Worm (Caenorhabditis elegans) whole organism, L4 larva: ENCODE results near the gene mpst-2.
"Not testable (repeated sequence)": the region's sequence is repeated elsewhere in the genome, so short reads cannot be mapped to it uniquely, and the experiment has no call there.

ENCODE experiments used
- D1046.2 ChIP-seq: fragments of 200-800 bp; sonication (Bioruptor generic); IDR thresholded peaks from 2 replicates; pipeline ENCODE4 v1.3.6; 2022; ENCODE audit warnings: missing genetic modification characterization, missing compliant biosample characterization
- F37D6.2 ChIP-seq: sonication (generic microtip); optimal IDR thresholded peaks from 2 replicates; lab custom pipeline; 2016; ENCODE audit warnings: mild to moderate bottlenecking, missing genetic modification characterization, missing compliant biosample characterization
- F44E2.7 ChIP-seq: fragments of 200-800 bp; sonication (Bioruptor generic); IDR thresholded peaks from 2 replicates; pipeline ENCODE4 v2.1.2; 2022; ENCODE audit warnings: missing genetic modification characterization, missing compliant biosample characterization
- R02D3.7 ChIP-seq: fragments of 150-350 bp; sonication (generic microtip); optimal IDR thresholded peaks from 3 replicates; lab custom pipeline; 2014; ENCODE audit warnings: missing biosample characterization, missing genetic modification characterization
- Y5F2A.4 ChIP-seq: fragments of 200-800 bp; sonication (Bioruptor generic); optimal IDR thresholded peaks from 2 replicates; lab custom pipeline; 2018; ENCODE audit warnings: mild to moderate bottlenecking, missing genetic modification characterization, missing compliant biosample characterization
- aly-2 ChIP-seq: sonication (generic microtip); optimal IDR thresholded peaks from 2 replicates; lab custom pipeline; 2018; ENCODE audit warnings: missing biosample characterization, missing genetic modification characterization
- ama-1 ChIP-seq: fragments of 150-350 bp; optimal IDR thresholded peaks from 2 replicates; lab custom pipeline; 2014; ENCODE audit warnings: inconsistent platforms, mixed read lengths
- attf-4 ChIP-seq: sonication (generic microtip); optimal IDR thresholded peaks from 3 replicates; lab custom pipeline; 2017; ENCODE audit warnings: missing biosample characterization, missing genetic modification characterization
- ceh-20 ChIP-seq: fragments of 200-800 bp; sonication (Bioruptor generic); IDR thresholded peaks from 2 replicates; pipeline ENCODE4 v1.3.6; 2022; ENCODE audit warnings: missing genetic modification reagents, missing genetic modification characterization, missing compliant biosample characterization
- ceh-28 ChIP-seq: fragments of 150-350 bp; optimal IDR thresholded peaks from 2 replicates; lab custom pipeline; 2014; ENCODE audit warnings: missing biosample characterization, missing genetic modification reagents, missing genetic modification characterization
- ceh-82 ChIP-seq: sonication (generic microtip); optimal IDR thresholded peaks from 2 replicates; lab custom pipeline; 2017; ENCODE audit warnings: missing biosample characterization, missing genetic modification characterization
- ces-1 ChIP-seq: fragments of 150-350 bp; sonication (generic microtip); optimal IDR thresholded peaks from 4 replicates; lab custom pipeline; 2014; ENCODE audit warnings: missing biosample characterization, missing genetic modification reagents, missing genetic modification characterization
- dmd-9 ChIP-seq: fragments of 200-800 bp; sonication (Bioruptor generic); IDR thresholded peaks from 2 replicates; pipeline ENCODE4 v1.3.6; 2022; ENCODE audit warnings: missing genetic modification reagents, missing genetic modification characterization, missing compliant biosample characterization
- duxl-1 ChIP-seq: sonication (generic microtip); optimal IDR thresholded peaks from 2 replicates; lab custom pipeline; 2016; ENCODE audit warnings: mild to moderate bottlenecking, missing genetic modification characterization, moderate library complexity, missing compliant biosample characterization; ENCODE audit not compliant: poor library complexity
- dve-1 ChIP-seq: sonication (generic microtip); optimal IDR thresholded peaks from 2 replicates; lab custom pipeline; 2017; ENCODE audit warnings: antibody characterized with exemption, mild to moderate bottlenecking, missing genetic modification characterization, missing compliant biosample characterization; ENCODE audit not compliant: insufficient read depth
- egl-43 ChIP-seq: fragments of 200-800 bp; sonication (Bioruptor generic); IDR thresholded peaks from 2 replicates; pipeline ENCODE4 v1.3.6; 2022; ENCODE audit warnings: missing genetic modification reagents, missing genetic modification characterization, missing compliant biosample characterization
- gei-8 ChIP-seq: fragments of 200-800 bp; sonication (Bioruptor generic); optimal IDR thresholded peaks from 2 replicates; lab custom pipeline; 2018; ENCODE audit warnings: mild to moderate bottlenecking, missing genetic modification characterization, missing compliant biosample characterization
- hlh-11 ChIP-seq: fragments of 200-800 bp; sonication (Bioruptor generic); optimal IDR thresholded peaks from 2 replicates; lab custom pipeline; 2018; ENCODE audit warnings: mild to moderate bottlenecking, missing genetic modification characterization, missing compliant biosample characterization
- hlh-30 ChIP-seq: sonication (generic microtip); optimal IDR thresholded peaks from 2 replicates; lab custom pipeline; 2017; ENCODE audit warnings: antibody characterized with exemption, mild to moderate bottlenecking, missing genetic modification characterization, missing compliant biosample characterization; ENCODE audit not compliant: insufficient read depth
- lin-1 ChIP-seq: fragments of 200-800 bp; sonication (Bioruptor generic); IDR thresholded peaks from 2 replicates; pipeline ENCODE4 v1.3.6; 2022; ENCODE audit warnings: missing genetic modification reagents, missing genetic modification characterization, missing compliant biosample characterization
- lin-13 ChIP-seq: fragments of 150-350 bp; optimal IDR thresholded peaks from 2 replicates; lab custom pipeline; 2014; ENCODE audit warnings: missing biosample characterization, missing genetic modification reagents, missing genetic modification characterization
- lin-15B ChIP-seq: fragments of 150-350 bp; sonication (generic microtip); optimal IDR thresholded peaks from 3 replicates; lab custom pipeline; 2014; ENCODE audit warnings: missing biosample characterization, missing genetic modification characterization
- lin-29 ChIP-seq: fragments of 200-800 bp; sonication (Bioruptor generic); IDR thresholded peaks from 2 replicates; pipeline ENCODE4 v1.3.6; 2022; ENCODE audit warnings: missing genetic modification reagents, missing genetic modification characterization, missing compliant biosample characterization
- lir-3 ChIP-seq: sonication (generic microtip); optimal IDR thresholded peaks from 2 replicates; lab custom pipeline; 2016; ENCODE audit warnings: mild to moderate bottlenecking, missing genetic modification characterization, missing compliant biosample characterization
- lsy-2 ChIP-seq, 2 experiments: fragments of 150-350 bp in 1 of 2; sonication (generic microtip) in 1 of 2; optimal IDR thresholded peaks; 2 replicates each; lab custom pipeline; 2014 to 2017; ENCODE audit warnings: missing biosample characterization in 2 of 2, missing genetic modification characterization in 2 of 2
- madf-9 ChIP-seq: fragments of 200-800 bp; sonication (Bioruptor generic); conservative IDR thresholded peaks from 2 replicates; pipeline ENCODE4 v1.3.6; 2022; ENCODE audit warnings: missing genetic modification reagents, missing genetic modification characterization, missing compliant biosample characterization
- mdt-29 ChIP-seq: fragments of 200-800 bp; sonication (Bioruptor generic); IDR thresholded peaks from 2 replicates; pipeline ENCODE4 v1.3.6; 2022; ENCODE audit warnings: missing genetic modification reagents, missing genetic modification characterization, missing compliant biosample characterization
- mes-2 ChIP-seq: sonication (generic microtip); optimal IDR thresholded peaks from 2 replicates; lab custom pipeline; 2016; ENCODE audit warnings: missing genotype, mild to moderate bottlenecking, missing genetic modification characterization, missing compliant biosample characterization; ENCODE audit not compliant: poor library complexity, severe bottlenecking
- mxl-2 ChIP-seq: fragments of 200-800 bp; sonication (Bioruptor generic); conservative IDR thresholded peaks from 2 replicates; pipeline ENCODE4 v1.3.6; 2022; ENCODE audit warnings: missing genetic modification reagents, missing genetic modification characterization, missing compliant biosample characterization
- nhr-10 ChIP-seq: fragments of 150-350 bp; optimal IDR thresholded peaks from 2 replicates; lab custom pipeline; 2014; ENCODE audit warnings: missing biosample characterization, missing genetic modification characterization
- nhr-102 ChIP-seq: sonication (generic microtip); optimal IDR thresholded peaks from 2 replicates; lab custom pipeline; 2016; ENCODE audit warnings: mild to moderate bottlenecking, missing genetic modification characterization, moderate library complexity, missing compliant biosample characterization
- nhr-237 ChIP-seq: sonication (generic microtip); optimal IDR thresholded peaks from 2 replicates; lab custom pipeline; 2017; ENCODE audit warnings: missing biosample characterization, missing genetic modification characterization
- nhr-28 ChIP-seq: fragments of 150-350 bp; optimal IDR thresholded peaks from 2 replicates; lab custom pipeline; 2014; ENCODE audit warnings: missing biosample characterization, missing genetic modification characterization
- nhr-41 ChIP-seq: fragments of 200-800 bp; sonication (Bioruptor generic); IDR thresholded peaks from 2 replicates; pipeline ENCODE4 v1.3.6; 2022; ENCODE audit warnings: missing genetic modification reagents, missing genetic modification characterization, missing compliant biosample characterization
- nhr-42 ChIP-seq: fragments of 200-800 bp; sonication (Bioruptor generic); IDR thresholded peaks from 2 replicates; pipeline ENCODE4 v1.3.6; 2022; ENCODE audit warnings: missing genetic modification characterization, missing compliant biosample characterization
- pqm-1 ChIP-seq: sonication (generic microtip); optimal IDR thresholded peaks from 2 replicates; lab custom pipeline; 2017; ENCODE audit warnings: missing biosample characterization, missing genetic modification characterization
- snpc-1.2 ChIP-seq: fragments of 200-800 bp; sonication (Bioruptor generic); IDR thresholded peaks from 2 replicates; pipeline ENCODE4 v1.3.6; 2022; ENCODE audit warnings: missing genetic modification reagents, missing genetic modification characterization, missing compliant biosample characterization
- spr-1 ChIP-seq: sonication (generic microtip); optimal IDR thresholded peaks from 2 replicates; lab custom pipeline; 2016; ENCODE audit warnings: mild to moderate bottlenecking, missing genetic modification characterization, missing compliant biosample characterization
- unc-62 ChIP-seq, 3 experiments: fragments of 150-350 bp in 1 of 3; sonication (generic microtip); optimal IDR thresholded peaks in 2 of 3; peaks in 1 of 3; 1 replicate in 1 of 3; 2 replicates in 2 of 3; lab custom pipeline; 2014 to 2017; ENCODE audit warnings: missing biosample characterization in 3 of 3, missing genetic modification characterization in 3 of 3, missing genetic modification reagents in 3 of 3, missing genotype in 1 of 3
- zag-1 ChIP-seq: fragments of 150-350 bp; optimal IDR thresholded peaks from 2 replicates; lab custom pipeline; 2014; ENCODE audit warnings: missing biosample characterization, missing genetic modification characterization
- zfp-2 ChIP-seq: sonication (generic microtip); optimal IDR thresholded peaks from 2 replicates; lab custom pipeline; 2016; ENCODE audit warnings: mild to moderate bottlenecking, missing genetic modification characterization, missing compliant biosample characterization
- zip-2 ChIP-seq: fragments of 150-350 bp; optimal IDR thresholded peaks from 2 replicates; lab custom pipeline; 2014; ENCODE audit warnings: missing biosample characterization, missing genetic modification characterization
- ztf-11 ChIP-seq: fragments of 150-350 bp; optimal IDR thresholded peaks from 2 replicates; lab custom pipeline; 2014; ENCODE audit warnings: missing biosample characterization, missing genetic modification characterization
- ztf-7 ChIP-seq: fragments of 150-350 bp; optimal IDR thresholded peaks from 2 replicates; lab custom pipeline; 2014; ENCODE audit warnings: missing biosample characterization, missing genetic modification characterization

Gene mpst-2

ce11 chrV:14890782-14891181, 2.5 kb downstream of the mpst-2 start, which contains the start of gene nspa-2:
Gene nspa-2, plus strand, starts transcription at chrV:14891082.
- TF ChIP-seq ama-1 (lab: Kevin White, UChicago); mxl-2; egl-43: not testable (repeated sequence)

- no peak for TF ChIP-seq lin-15B (tag; lab: Kevin White, UChicago)
- TF ChIP-seq R02D3.7 (tag; lab: Kevin White, UChicago) = no peak
- no peak for TF ChIP-seq F44E2.7 (GFP tag; lab: Robert Waterston, UW)
- TF ChIP-seq mes-2 (tag; lab: Kevin White, UChicago) = no peak
- TF ChIP-seq hlh-30 (tag; lab: Kevin White, UChicago) = peak; percentile 29
- no peak for TF ChIP-seq F37D6.2 (tag; lab: Kevin White, UChicago)
- no peak for TF ChIP-seq zip-2 (tag; lab: Kevin White, UChicago)
- TF ChIP-seq zfp-2 (tag; lab: Kevin White, UChicago) = no peak
- TF ChIP-seq lin-29 (GFP tag; lab: Robert Waterston, UW) = no peak
- TF ChIP-seq duxl-1 (tag; lab: Kevin White, UChicago) = no peak
- no peak for TF ChIP-seq mdt-29 (GFP tag; lab: Robert Waterston, UW)
- TF ChIP-seq zag-1 = no peak
- TF ChIP-seq ceh-20 (GFP tag; lab: Robert Waterston, UW) = no peak
- peak; percentile 8 for TF ChIP-seq nhr-28 (tag; lab: Kevin White, UChicago)
- peak in 1 of 2 experiments; percentile 62 for TF ChIP-seq unc-62 (GFP tag; optimal IDR thresholded peaks at IDR 0.05 in 1 of 2; lab: Kevin White, UChicago)
- no peak for TF ChIP-seq unc-62 (tag; optimal IDR thresholded peaks at IDR 0.05; lab: Kevin White, UChicago)
- TF ChIP-seq nhr-42 (GFP tag; lab: Robert Waterston, UW) = no peak
- TF ChIP-seq ceh-28 (tag; lab: Kevin White, UChicago) = no peak
- TF ChIP-seq ztf-11 (tag; lab: Kevin White, UChicago) = no peak
- TF ChIP-seq hlh-11 (tag; lab: Kevin White, UChicago) = peak; percentile 11
Observed at ce11 chrV:14877242-14877819, 15.9 kb downstream of the mpst-2 start.

- TF ChIP-seq hlh-30, nhr-102, attf-4 (tag; lab: Kevin White, UChicago): not testable (repeated sequence)
Observed at ce11 chrV:14876724-14877123, 16.5 kb downstream of the mpst-2 start, which contains the start of gene ZC412.10. Gene ZC412.10, minus strand, starts transcription at chrV:14876824.

- TF ChIP-seq nhr-41 (GFP tag; lab: Robert Waterston, UW) (no peak), zag-1 (no peak), D1046.2 (no peak), hlh-30 (tag; lab: Kevin White, UChicago) (peak; percentile 18), ces-1 (GFP tag; lab: Kevin White, UChicago) (no peak), dmd-9 (GFP tag; lab: Robert Waterston, UW) (no peak), dve-1 (tag; lab: Kevin White, UChicago) (no peak), nhr-102 (tag; lab: Kevin White, UChicago) (no peak), pqm-1 (tag; lab: Kevin White, UChicago) (no peak), madf-9 (GFP tag; lab: Robert Waterston, UW) (no peak), lir-3 (tag; lab: Kevin White, UChicago) (no peak), spr-1 (tag; lab: Kevin White, UChicago) (no peak), aly-2 (tag; lab: Kevin White, UChicago) (no peak), lsy-2 (tag; optimal IDR thresholded peaks at IDR 0.05; lab: Kevin White, UChicago) (no peak), nhr-10 (tag; lab: Kevin White, UChicago) (no peak), nhr-237 (tag; lab: Kevin White, UChicago) (no peak), snpc-1.2 (no peak; the same call in 1 of the 2 replicates), ztf-7 (tag; lab: Kevin White, UChicago) (no peak), Y5F2A.4 (GFP tag; lab: Kevin White, UChicago) (no peak), ceh-82 (tag; lab: Kevin White, UChicago) (no peak), lin-13 (GFP tag; lab: Kevin White, UChicago) (no peak), ceh-28 (tag; lab: Kevin White, UChicago) (no peak), mes-2 (tag; lab: Kevin White, UChicago) (peak; percentile 85), gei-8 (GFP tag; lab: Kevin White, UChicago) (no peak), ztf-11 (tag; lab: Kevin White, UChicago) (no peak), lin-1 (GFP tag; lab: Robert Waterston, UW) (no peak)
Observed at ce11 chrV:14876257-14876656, 17.0 kb downstream of the mpst-2 start.
